Worm (Caenorhabditis elegans) whole organism, L1 larva: ENCODE data around the gene C23H3.9.
A peak's percentile ranks its signal among the peaks of the same experiment; 100 is the strongest.

Experiments
- C04F5.9 ChIP-seq: sonication (generic microtip); optimal IDR thresholded peaks from 2 replicates; lab custom pipeline; 2016; ENCODE audit warnings: missing genetic modification characterization, missing compliant biosample characterization
- aha-1 ChIP-seq: fragments of 150-350 bp; optimal IDR thresholded peaks from 2 replicates; lab custom pipeline; 2014; ENCODE audit warnings: missing biosample characterization, missing genetic modification characterization
- aly-2 ChIP-seq: fragments of 150-350 bp; optimal IDR thresholded peaks from 2 replicates; lab custom pipeline; 2014; ENCODE audit warnings: missing biosample characterization, missing genetic modification characterization
- blmp-1 ChIP-seq: fragments of 150-350 bp; optimal IDR thresholded peaks from 2 replicates; lab custom pipeline; 2014; ENCODE audit warnings: missing biosample characterization, missing genetic modification characterization
- ceh-63 ChIP-seq: fragments of 200-800 bp; sonication (Bioruptor generic); optimal IDR thresholded peaks from 2 replicates; lab custom pipeline; 2018; ENCODE audit warnings: mild to moderate bottlenecking, missing genetic modification characterization, missing compliant biosample characterization
- ceh-88 ChIP-seq: fragments of 200-800 bp; sonication (Bioruptor generic); IDR thresholded peaks from 2 replicates; pipeline ENCODE4 v1.3.6; 2022; ENCODE audit warnings: missing genetic modification characterization, missing compliant biosample characterization
- ceh-90 ChIP-seq: sonication (generic microtip); optimal IDR thresholded peaks from 2 replicates; lab custom pipeline; 2016; ENCODE audit warnings: missing genetic modification characterization, missing compliant biosample characterization
- dpl-1 ChIP-seq, 3 experiments: fragments of 150-350 bp in 2 of 3; sonication (generic microtip) in 1 of 3; optimal IDR thresholded peaks; 2 replicates each; lab custom pipeline; 2014 to 2017; ENCODE audit warnings: missing biosample characterization in 3 of 3, missing genetic modification characterization in 3 of 3, missing genetic modification reagents in 3 of 3
- efl-1 ChIP-seq, 4 experiments: fragments of 150-350 bp; optimal IDR thresholded peaks in 3 of 4; peaks in 1 of 4; 1 replicate in 1 of 4; 2 replicates in 3 of 4; lab custom pipeline; 2014; ENCODE audit warnings: missing biosample characterization in 2 of 4, missing genetic modification characterization in 2 of 4, missing genetic modification reagents in 2 of 4
- egl-27 ChIP-seq, 2 experiments: fragments of 150-350 bp in 1 of 2; sonication (generic microtip); optimal IDR thresholded peaks; 3 replicates each; lab custom pipeline; 2017 to 2018; ENCODE audit warnings: missing biosample characterization in 2 of 2, missing genetic modification characterization in 2 of 2, missing genetic modification reagents in 2 of 2
- elt-2 ChIP-seq: sonication (generic microtip); optimal IDR thresholded peaks from 2 replicates; lab custom pipeline; 2016; ENCODE audit warnings: missing genetic modification characterization, mild to moderate bottlenecking, inconsistent platforms, missing compliant biosample characterization, missing genetic modification reagents
- ets-5 ChIP-seq: fragments of 200-800 bp; sonication (Bioruptor generic); IDR thresholded peaks from 2 replicates; pipeline ENCODE4 v1.3.6; 2022; ENCODE audit warnings: missing genetic modification characterization, missing compliant biosample characterization
- fkh-10 ChIP-seq: sonication (generic microtip); optimal IDR thresholded peaks from 2 replicates; lab custom pipeline; 2017; ENCODE audit warnings: missing biosample characterization, missing genetic modification reagents, missing genetic modification characterization
- fkh-8 ChIP-seq: sonication (generic microtip); optimal IDR thresholded peaks from 2 replicates; lab custom pipeline; 2016; ENCODE audit warnings: mild to moderate bottlenecking, missing genetic modification characterization, missing compliant biosample characterization
- fos-1 ChIP-seq: fragments of 150-350 bp; optimal IDR thresholded peaks from 2 replicates; lab custom pipeline; 2014; ENCODE audit warnings: missing biosample characterization, missing genetic modification characterization
- grh-1 ChIP-seq: fragments of 200-800 bp; sonication (Bioruptor generic); IDR thresholded peaks from 2 replicates; pipeline ENCODE4 v1.3.6; 2022; ENCODE audit warnings: missing genetic modification reagents, missing genetic modification characterization, missing compliant biosample characterization
- hlh-4 ChIP-seq: sonication (generic microtip); optimal IDR thresholded peaks from 2 replicates; lab custom pipeline; 2016; ENCODE audit warnings: mild to moderate bottlenecking, missing genetic modification characterization, missing compliant biosample characterization
- hpl-2 ChIP-seq: fragments of 150-350 bp; optimal IDR thresholded peaks from 2 replicates; lab custom pipeline; 2014; ENCODE audit warnings: missing biosample characterization, missing genetic modification reagents, missing genetic modification characterization
- isw-1 ChIP-seq: fragments of 200-800 bp; sonication (Bioruptor generic); IDR thresholded peaks from 2 replicates; pipeline ENCODE4 v1.3.6; 2022; ENCODE audit warnings: missing genetic modification characterization, missing compliant biosample characterization
- lin-14 ChIP-seq: fragments of 200-800 bp; sonication (Bioruptor generic); optimal IDR thresholded peaks from 2 replicates; lab custom pipeline; 2018; ENCODE audit warnings: mild to moderate bottlenecking, missing genetic modification characterization, moderate library complexity, missing compliant biosample characterization
- lin-15B ChIP-seq: fragments of 150-350 bp; sonication (generic microtip); optimal IDR thresholded peaks from 3 replicates; lab custom pipeline; 2014; ENCODE audit warnings: missing biosample characterization, missing genetic modification characterization
- lin-35 ChIP-seq, 2 experiments: fragments of 150-350 bp; optimal IDR thresholded peaks; 2 replicates each; lab custom pipeline; 2014; ENCODE audit warnings: missing biosample characterization in 2 of 2, missing genetic modification characterization in 2 of 2, missing genetic modification reagents in 2 of 2
- lin-39 ChIP-seq: fragments of 150-350 bp; optimal IDR thresholded peaks from 2 replicates; lab custom pipeline; 2014; ENCODE audit warnings: missing biosample characterization, missing genetic modification reagents, missing genetic modification characterization
- mab-9 ChIP-seq: fragments of 200-800 bp; sonication (Bioruptor generic); IDR thresholded peaks from 2 replicates; pipeline ENCODE4 v1.3.6; 2022; ENCODE audit warnings: missing genetic modification reagents, missing genetic modification characterization, missing compliant biosample characterization
- nhr-11 ChIP-seq: fragments of 150-350 bp; optimal IDR thresholded peaks from 2 replicates; lab custom pipeline; 2014; ENCODE audit warnings: missing biosample characterization, missing genetic modification characterization
- nhr-20 ChIP-seq: sonication (generic microtip); optimal IDR thresholded peaks from 2 replicates; lab custom pipeline; 2016; ENCODE audit warnings: mild to moderate bottlenecking, missing genetic modification characterization, missing compliant biosample characterization
- nhr-47 ChIP-seq: sonication (generic microtip); optimal IDR thresholded peaks from 2 replicates; lab custom pipeline; 2016; ENCODE audit warnings: mild to moderate bottlenecking, missing genetic modification characterization, moderate library complexity, missing compliant biosample characterization
- nhr-77 ChIP-seq: fragments of 150-350 bp; optimal IDR thresholded peaks from 2 replicates; lab custom pipeline; 2014; ENCODE audit warnings: missing biosample characterization, missing genetic modification characterization
- nhr-85 ChIP-seq: sonication (generic microtip); peaks from one replicate; lab custom pipeline; 2016; ENCODE audit warnings: missing genetic modification characterization, inconsistent platforms, missing compliant biosample characterization
- nhr-90 ChIP-seq: sonication (generic microtip); optimal IDR thresholded peaks from 2 replicates; lab custom pipeline; 2016; ENCODE audit warnings: mild to moderate bottlenecking, missing genetic modification characterization, missing compliant biosample characterization; ENCODE audit not compliant: poor library complexity
- pqm-1 ChIP-seq: sonication (generic microtip); optimal IDR thresholded peaks from 3 replicates; lab custom pipeline; 2017; ENCODE audit warnings: missing biosample characterization, missing genetic modification characterization
- rnt-1 ChIP-seq: sonication (generic microtip); optimal IDR thresholded peaks from 2 replicates; lab custom pipeline; 2016; ENCODE audit warnings: mild to moderate bottlenecking, missing genetic modification characterization, moderate library complexity, missing compliant biosample characterization
- snpc-4 ChIP-seq: fragments of 150-350 bp; optimal IDR thresholded peaks from 2 replicates; lab custom pipeline; 2014; ENCODE audit warnings: missing biosample characterization, missing genetic modification characterization
- snu-23 ChIP-seq: sonication (generic microtip); optimal IDR thresholded peaks from 2 replicates; lab custom pipeline; 2016; ENCODE audit warnings: missing genetic modification characterization, missing compliant biosample characterization
- sptf-1 ChIP-seq: fragments of 150-350 bp; optimal IDR thresholded peaks from 2 replicates; lab custom pipeline; 2014; ENCODE audit warnings: missing biosample characterization, missing genetic modification characterization
- sup-37 ChIP-seq: fragments of 200-800 bp; sonication (Bioruptor generic); optimal IDR thresholded peaks from 2 replicates; lab custom pipeline; 2018; ENCODE audit warnings: mild to moderate bottlenecking, missing genetic modification characterization, missing compliant biosample characterization
- unc-130 ChIP-seq: fragments of 150-350 bp; optimal IDR thresholded peaks from 2 replicates; lab custom pipeline; 2017; ENCODE audit warnings: missing biosample characterization, missing genetic modification characterization, inconsistent platforms
- unc-98 ChIP-seq: fragments of 200-800 bp; sonication (Bioruptor generic); IDR thresholded peaks from 2 replicates; pipeline ENCODE4 v1.3.6; 2022; ENCODE audit warnings: missing genetic modification characterization, missing compliant biosample characterization
- vab-15 ChIP-seq: sonication (generic microtip); optimal IDR thresholded peaks from 2 replicates; lab custom pipeline; 2017; ENCODE audit warnings: missing genotype, mild to moderate bottlenecking, missing genetic modification characterization, missing compliant biosample characterization
- xbp-1 ChIP-seq: sonication (generic microtip); optimal IDR thresholded peaks from 2 replicates; lab custom pipeline; 2016; ENCODE audit warnings: missing genetic modification characterization, missing compliant biosample characterization
- zip-4 ChIP-seq: fragments of 200-800 bp; sonication (Bioruptor generic); optimal IDR thresholded peaks from 2 replicates; lab custom pipeline; 2018; ENCODE audit warnings: mild to moderate bottlenecking, missing genetic modification characterization, moderate library complexity, missing compliant biosample characterization

C23H3.9 gene

DNA sequence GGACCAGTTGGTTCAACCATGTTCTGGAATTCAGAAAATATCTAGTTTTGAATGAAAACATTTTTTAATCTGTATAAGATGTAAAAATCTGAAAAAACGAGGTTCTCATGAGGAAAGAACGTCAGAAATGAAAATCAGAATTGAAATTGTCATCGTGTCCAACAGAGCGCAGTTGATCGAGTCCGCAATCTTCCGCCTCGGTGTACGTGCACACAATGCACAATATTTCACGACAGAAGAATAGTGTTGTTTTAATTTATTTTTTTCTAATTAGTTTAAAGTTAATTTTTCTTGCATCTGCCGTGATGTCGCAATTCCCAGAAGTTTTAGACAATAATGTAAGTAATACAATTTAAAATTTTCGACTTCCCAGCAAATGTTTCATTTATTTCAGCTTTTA lies 35.4 kb downstream of the C23H3.9 start, which contains the start of gene nfyc-1 (continued):
- TF ChIP-seq rnt-1 (peak; percentile 56), lin-14 (GFP tag; lab: Kevin White, UChicago) (no peak), nhr-85 (peak; percentile 52), lin-15B (tag; lab: Kevin White, UChicago) (peak; percentile 84), lin-35 (GFP tag; optimal IDR thresholded peaks at IDR 0.05; lab: Kevin White, UChicago) (peak; percentile 76 to 86), dpl-1 (GFP tag; optimal IDR thresholded peaks at IDR 0.05; lab: Kevin White, UChicago) (peak; percentile 62 to 81 (median 71)), nhr-47 (tag; lab: Kevin White, UChicago) (peak; percentile 74)

DNA sequence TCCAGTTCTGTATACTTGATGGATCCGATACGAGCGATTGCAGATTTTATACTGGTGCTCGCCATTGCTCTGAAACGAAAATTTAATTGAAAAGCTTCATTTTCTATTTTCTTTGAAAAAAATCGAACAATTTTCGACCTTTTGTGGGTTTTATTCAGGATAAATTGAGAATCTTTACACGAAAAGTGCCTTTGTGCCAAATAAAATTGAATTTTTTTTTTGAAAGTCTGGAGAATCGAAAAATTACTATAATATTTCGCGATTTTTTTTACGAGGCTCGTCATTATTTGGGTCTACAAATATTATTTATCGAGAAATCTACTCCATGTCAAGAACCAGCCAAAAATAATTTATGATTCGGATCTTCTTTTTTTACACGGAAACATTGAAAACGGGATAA lies 37.2 kb downstream of the C23H3.9 start, which contains the start of gene F23F1.10:
F23F1.10 (minus strand) TSS at position 69 of the 400 bp plus-strand sequence.
- TF ChIP-seq aly-2 (tag; lab: Kevin White, UChicago) (peak; percentile 48), lin-39 (tag; lab: Kevin White, UChicago) (no peak)

DNA sequence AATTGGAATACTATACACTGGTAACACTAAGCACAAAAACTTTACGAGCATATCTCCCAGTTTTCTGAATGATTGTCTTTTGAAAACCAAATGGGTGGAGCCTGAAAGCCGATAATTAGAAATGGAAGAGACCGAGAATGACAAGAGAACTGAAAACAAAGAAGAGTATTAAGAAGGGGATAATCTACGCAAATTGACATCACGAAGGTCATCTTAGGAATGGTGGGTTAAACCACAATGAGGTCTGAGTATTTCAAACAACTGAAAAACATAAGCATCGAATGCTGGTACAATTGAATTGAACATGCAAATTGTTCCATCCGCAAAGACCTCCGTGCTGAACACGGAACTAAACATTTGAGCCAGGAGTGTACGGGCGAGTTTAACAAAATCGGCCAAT lies 39.6 kb downstream of the C23H3.9 start, which contains the start of gene spp-24:
spp-24 (minus strand) TSS at position 101 of the 400 bp plus-strand sequence.
- TF ChIP-seq nhr-85 (peak; percentile 61), snu-23 (GFP tag; lab: Kevin White, UChicago) (no peak)

DNA sequence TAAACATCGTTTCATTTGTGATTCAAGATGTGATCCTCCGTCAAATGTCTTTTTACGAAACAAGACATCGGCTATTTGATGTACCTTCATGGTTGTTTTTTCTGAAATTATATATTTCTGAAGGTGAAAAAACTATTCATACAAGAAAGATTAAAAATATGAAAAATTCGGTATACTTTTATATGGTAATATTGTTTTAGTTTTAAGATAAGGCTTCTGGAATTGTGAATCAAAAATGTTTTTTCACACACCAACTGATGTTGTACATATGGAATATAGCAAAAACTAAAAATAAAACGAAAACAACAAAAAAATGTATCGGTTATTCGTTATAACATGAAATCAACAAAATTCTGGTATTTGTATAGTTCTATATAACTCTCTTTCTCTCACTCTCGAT lies 41.9 kb downstream of the C23H3.9 start, which contains the start of gene F23F1.6:
F23F1.6 (minus strand) TSS at position 101 of the 400 bp plus-strand sequence.
- no peak for TF ChIP-seq fkh-8 (tag; lab: Kevin White, UChicago)
- TF ChIP-seq isw-1, result no peak
- no peak for TF ChIP-seq ceh-90 (tag; lab: Kevin White, UChicago)
- TF ChIP-seq rnt-1, result no peak
- TF ChIP-seq blmp-1, result no peak

DNA sequence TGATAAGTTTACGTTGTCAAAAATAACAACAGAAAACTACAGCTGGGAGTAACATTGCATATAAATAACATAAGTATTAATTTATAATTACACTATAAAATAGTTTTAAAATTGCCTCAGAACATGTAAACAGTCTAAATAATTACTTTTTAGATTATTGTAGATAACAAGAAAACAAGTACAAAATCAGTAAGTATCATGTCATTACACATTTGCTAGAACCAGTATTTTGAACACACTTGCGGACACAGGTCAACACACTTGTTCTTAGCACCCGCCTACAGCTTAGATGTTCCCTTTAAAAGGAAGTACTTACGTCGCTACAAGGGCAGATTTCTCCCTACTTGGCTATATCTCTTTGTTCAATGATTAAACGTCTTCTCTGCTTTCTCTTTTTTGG lies 45.2 kb downstream of the C23H3.9 start, which contains the start of gene F23F1.2:
F23F1.2 (plus strand) TSS at position 301 of the 400 bp plus-strand sequence.
- TF ChIP-seq snu-23 (GFP tag; lab: Kevin White, UChicago) (no peak), egl-27 (tag; optimal IDR thresholded peaks at IDR 0.05; lab: Kevin White, UChicago) (no peak), C04F5.9 (tag; lab: Kevin White, UChicago) (no peak), dpl-1 (GFP tag; optimal IDR thresholded peaks at IDR 0.05; lab: Kevin White, UChicago) (no peak), sptf-1 (no peak), mab-9 (GFP tag; lab: Robert Waterston, UW) (no peak), ceh-63 (no peak), unc-130 (tag; lab: Kevin White, UChicago) (no peak), nhr-20 (tag; lab: Kevin White, UChicago) (no peak), pqm-1 (tag; lab: Kevin White, UChicago) (no peak), hpl-2 (GFP tag; lab: Kevin White, UChicago) (no peak)

DNA sequence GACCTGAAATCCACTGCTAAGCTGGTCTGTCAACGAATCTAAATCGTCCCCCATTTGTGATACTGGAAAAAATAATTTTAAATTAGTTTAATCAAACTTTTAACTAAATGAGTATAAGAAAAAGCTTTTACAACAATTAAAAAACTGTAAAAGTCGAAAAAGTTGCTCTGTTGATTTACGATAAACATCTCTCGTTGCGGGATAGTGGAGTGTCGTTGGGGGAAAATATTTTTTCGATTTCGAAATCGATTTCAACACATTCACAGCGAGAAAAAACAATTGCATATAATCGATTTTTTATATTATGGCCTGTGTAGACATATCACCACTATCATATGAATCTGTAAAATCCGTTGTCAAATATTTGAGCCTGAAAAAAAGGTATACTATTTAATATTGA lies 47.5 kb downstream of the C23H3.9 start, which contains the start of the genes F23F1.5 and fbxc-54:
F23F1.5 (minus strand) TSS at position 64 of the 400 bp plus-strand sequence.
fbxc-54 (plus strand) TSS at position 199 of the 400 bp plus-strand sequence.
- TF ChIP-seq blmp-1 (peak; percentile 16), fkh-10 (GFP tag; lab: Kevin White, UChicago) (no peak), unc-130 (tag; lab: Kevin White, UChicago) (no peak), nhr-11 (tag; lab: Kevin White, UChicago) (no peak), grh-1 (GFP tag; lab: Robert Waterston, UW) (no peak), efl-1 (optimal IDR thresholded peaks at IDR 0.05; lab: Kevin White, UChicago) (peak; percentile 29 to 51), efl-1 (GFP tag; optimal IDR thresholded peaks at IDR 0.05 in 1 of 2; lab: Kevin White, UChicago) (peak; percentile 44 to 77), ceh-88 (GFP tag; lab: Robert Waterston, UW) (no peak), zip-4 (GFP tag; lab: Kevin White, UChicago) (peak; percentile 43), aha-1 (tag; lab: Kevin White, UChicago) (no peak), hpl-2 (GFP tag; lab: Kevin White, UChicago) (no peak), elt-2 (tag; lab: Kevin White, UChicago) (no peak), ceh-90 (tag; lab: Kevin White, UChicago) (no peak), nhr-77 (no peak), unc-98 (GFP tag; lab: Robert Waterston, UW) (no peak), aly-2 (tag; lab: Kevin White, UChicago) (no peak), ets-5 (GFP tag; lab: Robert Waterston, UW) (no peak), C04F5.9 (tag; lab: Kevin White, UChicago) (no peak), hlh-4 (tag; lab: Kevin White, UChicago) (no peak), nhr-90 (no peak), snpc-4 (tag; lab: Kevin White, UChicago) (peak; percentile 27), sup-37 (GFP tag; lab: Kevin White, UChicago) (no peak), vab-15 (tag; lab: Kevin White, UChicago) (no peak), dpl-1 (GFP tag; optimal IDR thresholded peaks at IDR 0.05; lab: Kevin White, UChicago) (peak; percentile 1 to 58 (median 4)), xbp-1 (no peak), fos-1 (tag; lab: Kevin White, UChicago) (no peak)
